ENCODE assay signal across 8 worm cellular contexts in the genomic region with DNA sequence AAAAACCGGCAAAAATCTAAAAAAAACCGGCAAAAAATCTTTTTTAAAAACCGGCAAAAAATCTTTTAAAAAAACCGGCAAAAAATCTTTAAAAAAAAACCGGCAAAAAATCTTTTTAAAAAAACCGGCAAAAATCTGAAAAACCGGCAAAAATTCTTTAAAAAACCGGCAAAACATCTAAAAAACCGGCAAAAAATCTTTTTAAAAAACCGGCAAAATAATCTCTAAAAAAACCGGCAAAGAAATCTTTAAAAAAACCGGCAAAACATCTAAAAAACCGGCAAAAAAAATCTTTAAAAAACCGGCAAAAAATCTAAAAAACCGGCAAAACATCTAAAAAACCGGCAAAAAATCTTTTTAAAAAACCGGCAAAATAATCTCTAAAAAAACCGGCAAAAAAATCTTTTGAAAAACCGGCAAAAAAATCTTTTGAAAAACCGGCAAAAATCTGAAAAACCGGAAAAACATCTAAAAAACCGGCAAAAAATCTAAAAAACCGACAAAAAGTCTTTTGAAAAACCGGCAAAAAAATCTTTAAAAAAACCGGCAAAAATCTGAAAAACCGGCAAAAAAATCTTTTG.
TF ChIP-seq lines count a peak whose summit lies in the region.
"Not testable (repeated sequence)": the region's sequence is repeated elsewhere in the genome, so short reads cannot be mapped to it uniquely, and the experiment has no call there.

No protein-coding gene starts in this region.

TF ChIP-seq in whole organism, L1 larva, 84 proteins besides CTCF, POLR2A, EP300 and RAD21:
- TF ChIP-seq irx-1 (tag; optimal IDR thresholded peaks at IDR 0.05; lab: Kevin White, UChicago) (peak; percentile 29), efl-3 (GFP tag; optimal IDR thresholded peaks at IDR 0.05; lab: Kevin White, UChicago) (peak; percentile 23)
TF ChIP-seq in whole organism, L1 larva: peak in this region for 2; not testable (repeated sequence) for 82.

TF ChIP-seq in whole organism, L2 larva, 48 proteins besides CTCF, POLR2A, EP300 and RAD21:
- peak; percentile 1 to 25 for TF ChIP-seq mdl-1 (tag; optimal IDR thresholded peaks at IDR 0.05; lab: Kevin White, UChicago)

TF ChIP-seq in whole organism, L3 larva, 47 proteins besides CTCF, POLR2A, EP300 and RAD21:
- TF ChIP-seq nhr-12 (tag; optimal IDR thresholded peaks at IDR 0.05; lab: Kevin White, UChicago) (peak; percentile 32), nhr-67 (tag; optimal IDR thresholded peaks at IDR 0.05; lab: Kevin White, UChicago) (peak; percentile 34), mdl-1 (tag; optimal IDR thresholded peaks at IDR 0.05; lab: Kevin White, UChicago) (peak; percentile 8), nhr-28 (tag; optimal IDR thresholded peaks at IDR 0.05; lab: Kevin White, UChicago) (peak; percentile 14)

TF ChIP-seq in whole organism, L4 larva, 104 proteins besides CTCF, POLR2A, EP300 and RAD21:
- peak; percentile 22 for TF ChIP-seq aha-1 (tag; lab: Kevin White, UChicago)
TF ChIP-seq in whole organism, L4 larva: peak in this region for 1; not testable (repeated sequence) for 103.

TF ChIP-seq in whole organism, early embryonic, 17 proteins besides CTCF, POLR2A, EP300 and RAD21:
- peak; percentile 72 for TF ChIP-seq hmbx-1 (tag; optimal IDR thresholded peaks at IDR 0.05; lab: Kevin White, UChicago)
- peak; percentile 88 for TF ChIP-seq F13C5.2 (tag; optimal IDR thresholded peaks at IDR 0.05; lab: Kevin White, UChicago)
- peak; percentile 58 for TF ChIP-seq hnd-1 (tag; optimal IDR thresholded peaks at IDR 0.05; lab: Kevin White, UChicago)
- peak; percentile 62 for TF ChIP-seq ceh-13 (GFP tag; optimal IDR thresholded peaks at IDR 0.05; lab: Kevin White, UChicago)
- TF ChIP-seq ceh-36 (tag; optimal IDR thresholded peaks at IDR 0.05; lab: Kevin White, UChicago): peak; percentile 60
TF ChIP-seq in whole organism, early embryonic: peak in this region for 5; not testable (repeated sequence) for 12.

TF ChIP-seq in whole organism, late embryonic, 69 proteins besides CTCF, POLR2A, EP300 and RAD21:
- TF ChIP-seq ttx-3 (tag; optimal IDR thresholded peaks at IDR 0.05; lab: Kevin White, UChicago) (peak; percentile 76), madf-2 (tag; optimal IDR thresholded peaks at IDR 0.05; lab: Kevin White, UChicago) (peak; percentile 61), sox-4 (tag; optimal IDR thresholded peaks at IDR 0.05; lab: Kevin White, UChicago) (peak; percentile 32), hlh-13 (GFP tag; optimal IDR thresholded peaks at IDR 0.05; lab: Kevin White, UChicago) (peak; percentile 35), pha-2 (tag; optimal IDR thresholded peaks at IDR 0.05; lab: Kevin White, UChicago) (peak; percentile 89), elt-2 (tag; optimal IDR thresholded peaks at IDR 0.05; lab: Kevin White, UChicago) (peak; percentile 24), ztf-16 (tag; optimal IDR thresholded peaks at IDR 0.05; lab: Kevin White, UChicago) (peak; percentile 27), ahr-1 (tag; optimal IDR thresholded peaks at IDR 0.05; lab: Kevin White, UChicago) (peak; percentile 63), lin-11 (tag; optimal IDR thresholded peaks at IDR 0.05; lab: Kevin White, UChicago) (peak; percentile 41), K02D7.2 (tag; optimal IDR thresholded peaks at IDR 0.05; lab: Kevin White, UChicago) (peak; percentile 67), Y22D7AL.16 (tag; optimal IDR thresholded peaks at IDR 0.05; lab: Kevin White, UChicago) (peak; percentile 36), che-1 (tag; optimal IDR thresholded peaks at IDR 0.05; lab: Kevin White, UChicago) (peak; percentile 65), unc-3 (tag; optimal IDR thresholded peaks at IDR 0.05; lab: Kevin White, UChicago) (peak; percentile 30), gmeb-2 (tag; optimal IDR thresholded peaks at IDR 0.05; lab: Kevin White, UChicago) (peak; percentile 62)
- TF ChIP-seq unc-3 (GFP tag; conservative IDR thresholded peaks at IDR 0.05; lab: Robert Waterston, UW): not testable (repeated sequence)

TF ChIP-seq in whole organism, mixed stage, embryonic, 35 proteins besides CTCF, POLR2A, EP300 and RAD21:
- TF ChIP-seq M03D4.4 (tag; optimal IDR thresholded peaks at IDR 0.05; lab: Kevin White, UChicago) (peak; percentile 79), sptf-1 (tag; optimal IDR thresholded peaks at IDR 0.05; lab: Kevin White, UChicago) (peak; percentile 84), bed-3 (GFP tag; optimal IDR thresholded peaks at IDR 0.05; lab: Kevin White, UChicago) (peak; percentile 70), unc-120 (tag; optimal IDR thresholded peaks at IDR 0.05; lab: Kevin White, UChicago; ENCODE audit: poor library complexity, severe bottlenecking) (peak; percentile 39)
TF ChIP-seq in whole organism, mixed stage, embryonic: peak in this region for 4; not testable (repeated sequence) for 31.

TF ChIP-seq in whole organism, young adult, 124 proteins besides CTCF, POLR2A, EP300 and RAD21:
- TF ChIP-seq F10E7.11 (tag; optimal IDR thresholded peaks at IDR 0.05; lab: Kevin White, UChicago): peak; percentile 6
- peak; percentile 60 for TF ChIP-seq hlh-12 (tag; optimal IDR thresholded peaks at IDR 0.05; lab: Kevin White, UChicago)
